Worm (Caenorhabditis elegans) whole organism, L3 larva: Measurements from ENCODE around the gene K08B12.1.

Experiments used
- R02D3.7 ChIP-seq: fragments of 150-350 bp; optimal IDR thresholded peaks from 2 replicates; lab custom pipeline; 2014; ENCODE audit warnings: missing biosample characterization, missing genetic modification characterization
- ZK546.5 ChIP-seq: sonication (generic microtip); optimal IDR thresholded peaks from 2 replicates; lab custom pipeline; 2017; ENCODE audit warnings: missing biosample characterization, missing genetic modification characterization
- aly-2 ChIP-seq: fragments of 150-350 bp; optimal IDR thresholded peaks from 2 replicates; lab custom pipeline; 2014; ENCODE audit warnings: missing biosample characterization, missing genetic modification characterization
- ama-1 ChIP-seq: fragments of 150-350 bp; optimal IDR thresholded peaks from 2 replicates; lab custom pipeline; 2018
- ceh-16 ChIP-seq: sonication (generic microtip); optimal IDR thresholded peaks from 2 replicates; lab custom pipeline; 2017; ENCODE audit warnings: missing biosample characterization, missing genetic modification characterization
- ceh-28 ChIP-seq: fragments of 150-350 bp; optimal IDR thresholded peaks from 2 replicates; lab custom pipeline; 2014; ENCODE audit warnings: missing biosample characterization, missing genetic modification reagents, missing genetic modification characterization
- ceh-82 ChIP-seq: fragments of 150-350 bp; optimal IDR thresholded peaks from 2 replicates; lab custom pipeline; 2014; ENCODE audit warnings: missing biosample characterization, missing genetic modification characterization
- ceh-9 ChIP-seq: sonication (generic microtip); optimal IDR thresholded peaks from 2 replicates; lab custom pipeline; 2018; ENCODE audit warnings: missing biosample characterization, missing genetic modification characterization
- daf-12 ChIP-seq: fragments of 150-350 bp; optimal IDR thresholded peaks from 2 replicates; lab custom pipeline; 2014; ENCODE audit warnings: missing biosample characterization, missing genetic modification reagents, missing genetic modification characterization
- egl-27 ChIP-seq: sonication (generic microtip); optimal IDR thresholded peaks from 4 replicates; lab custom pipeline; 2017; ENCODE audit warnings: missing biosample characterization, missing genetic modification reagents, missing genetic modification characterization
- egl-5 ChIP-seq: fragments of 150-350 bp; optimal IDR thresholded peaks from 2 replicates; lab custom pipeline; 2017; ENCODE audit warnings: missing biosample characterization, missing genetic modification reagents, missing genetic modification characterization, inconsistent platforms
- elt-1 ChIP-seq: fragments of 150-350 bp; optimal IDR thresholded peaks from 2 replicates; lab custom pipeline; 2014; ENCODE audit warnings: missing biosample characterization, missing genetic modification characterization
- elt-2 ChIP-seq: sonication (generic microtip); optimal IDR thresholded peaks from 2 replicates; lab custom pipeline; 2016; ENCODE audit warnings: missing genetic modification reagents, mild to moderate bottlenecking, missing genetic modification characterization, missing compliant biosample characterization
- elt-3 ChIP-seq, 3 experiments: fragments of 150-350 bp in 1 of 3; sonication (generic microtip) in 2 of 3; optimal IDR thresholded peaks; 2 replicates in 2 of 3; 4 replicates in 1 of 3; lab custom pipeline; 2014 to 2017; ENCODE audit warnings: missing biosample characterization in 3 of 3, missing genetic modification characterization in 3 of 3
- eor-1 ChIP-seq, 2 experiments: fragments of 150-350 bp; optimal IDR thresholded peaks; 2 replicates each; lab custom pipeline; 2014 to 2018; ENCODE audit warnings: missing biosample characterization in 2 of 2, missing genetic modification characterization in 2 of 2
- fkh-10 ChIP-seq: sonication (generic microtip); optimal IDR thresholded peaks from 2 replicates; lab custom pipeline; 2017; ENCODE audit warnings: missing biosample characterization, missing genetic modification reagents, missing genetic modification characterization
- fkh-2 ChIP-seq: fragments of 150-350 bp; optimal IDR thresholded peaks from 2 replicates; lab custom pipeline; 2014; ENCODE audit warnings: missing biosample characterization, missing genetic modification reagents, missing genetic modification characterization
- fos-1 ChIP-seq: fragments of 150-350 bp; optimal IDR thresholded peaks from 2 replicates; lab custom pipeline; 2014; ENCODE audit warnings: missing biosample characterization, missing genetic modification characterization
- hmg-11 ChIP-seq: sonication (generic microtip); optimal IDR thresholded peaks from 2 replicates; lab custom pipeline; 2016; ENCODE audit warnings: missing genetic modification characterization, missing compliant biosample characterization
- jun-1 ChIP-seq: fragments of 150-350 bp; optimal IDR thresholded peaks from 2 replicates; lab custom pipeline; 2014; ENCODE audit warnings: missing biosample characterization, missing genetic modification reagents, missing genetic modification characterization
- lin-15B ChIP-seq: fragments of 150-350 bp; optimal IDR thresholded peaks from 2 replicates; lab custom pipeline; 2014; ENCODE audit warnings: missing biosample characterization, missing genetic modification characterization
- lin-39 ChIP-seq: fragments of 150-350 bp; optimal IDR thresholded peaks from 2 replicates; lab custom pipeline; 2018; ENCODE audit warnings: missing biosample characterization, missing genetic modification reagents, missing genetic modification characterization
- lsy-12 ChIP-seq: sonication (generic microtip); optimal IDR thresholded peaks from 2 replicates; lab custom pipeline; 2016; ENCODE audit warnings: mild to moderate bottlenecking, missing genetic modification characterization, missing compliant biosample characterization
- mdl-1 ChIP-seq: fragments of 150-350 bp; optimal IDR thresholded peaks from 2 replicates; lab custom pipeline; 2014; ENCODE audit warnings: missing biosample characterization, missing genetic modification characterization
- mml-1 ChIP-seq: fragments of 150-350 bp; sonication (generic microtip); optimal IDR thresholded peaks from 3 replicates; lab custom pipeline; 2014; ENCODE audit warnings: missing biosample characterization, missing genetic modification characterization
- nfya-1 ChIP-seq: sonication (generic microtip); optimal IDR thresholded peaks from 2 replicates; lab custom pipeline; 2017; ENCODE audit warnings: missing genetic modification characterization, mild to moderate bottlenecking, missing compliant biosample characterization, antibody characterized with exemption, moderate library complexity; ENCODE audit not compliant: insufficient read depth
- nhr-11 ChIP-seq: fragments of 150-350 bp; optimal IDR thresholded peaks from 2 replicates; lab custom pipeline; 2014; ENCODE audit warnings: missing biosample characterization, missing genetic modification characterization
- nhr-12 ChIP-seq: fragments of 150-350 bp; optimal IDR thresholded peaks from 2 replicates; lab custom pipeline; 2014; ENCODE audit warnings: missing biosample characterization, missing genetic modification characterization
- nhr-23 ChIP-seq: fragments of 150-350 bp; optimal IDR thresholded peaks from 2 replicates; lab custom pipeline; 2014; ENCODE audit warnings: missing biosample characterization, missing genetic modification reagents, missing genetic modification characterization
- nhr-237 ChIP-seq: fragments of 150-350 bp; optimal IDR thresholded peaks from 2 replicates; lab custom pipeline; 2014; ENCODE audit warnings: missing biosample characterization, missing genetic modification characterization
- nhr-25 ChIP-seq: sonication (generic microtip); optimal IDR thresholded peaks from 2 replicates; lab custom pipeline; 2017; ENCODE audit warnings: missing biosample characterization, missing genetic modification characterization
- nhr-28 ChIP-seq: fragments of 150-350 bp; optimal IDR thresholded peaks from 2 replicates; lab custom pipeline; 2014; ENCODE audit warnings: missing biosample characterization, missing genetic modification characterization
- nhr-43 ChIP-seq: sonication (generic microtip); optimal IDR thresholded peaks from 2 replicates; lab custom pipeline; 2016; ENCODE audit warnings: mild to moderate bottlenecking, missing genetic modification characterization, missing compliant biosample characterization; ENCODE audit not compliant: poor library complexity, severe bottlenecking
- nhr-67 ChIP-seq: fragments of 150-350 bp; optimal IDR thresholded peaks from 2 replicates; lab custom pipeline; 2014; ENCODE audit warnings: missing biosample characterization, missing genetic modification characterization
- nhr-76 ChIP-seq: fragments of 150-350 bp; sonication (generic microtip); optimal IDR thresholded peaks from 5 replicates; lab custom pipeline; 2014; ENCODE audit warnings: missing biosample characterization, missing genetic modification characterization
- nhr-77 ChIP-seq: fragments of 150-350 bp; optimal IDR thresholded peaks from 2 replicates; lab custom pipeline; 2014; ENCODE audit warnings: missing biosample characterization, missing genetic modification characterization
- pha-4 ChIP-seq: fragments of 150-350 bp; optimal IDR thresholded peaks from 2 replicates; lab custom pipeline; 2014; ENCODE audit warnings: missing biosample characterization, missing genetic modification reagents, missing genetic modification characterization
- pqm-1 ChIP-seq: fragments of 150-350 bp; optimal IDR thresholded peaks from 2 replicates; lab custom pipeline; 2017; ENCODE audit warnings: missing biosample characterization, missing genetic modification characterization, inconsistent platforms
- sea-2 ChIP-seq: fragments of 150-350 bp; sonication (generic microtip); optimal IDR thresholded peaks from 4 replicates; lab custom pipeline; 2014; ENCODE audit warnings: missing biosample characterization, missing genetic modification reagents, missing genetic modification characterization
- skn-1 ChIP-seq: fragments of 150-350 bp; optimal IDR thresholded peaks from 2 replicates; lab custom pipeline; 2014; ENCODE audit warnings: missing biosample characterization, missing genetic modification characterization
- snpc-4 ChIP-seq: fragments of 150-350 bp; optimal IDR thresholded peaks from 2 replicates; lab custom pipeline; 2014; ENCODE audit warnings: missing biosample characterization, missing genetic modification characterization
- tbx-2 ChIP-seq: sonication (generic microtip); optimal IDR thresholded peaks from 2 replicates; lab custom pipeline; 2016; ENCODE audit warnings: mild to moderate bottlenecking, missing genetic modification characterization, missing compliant biosample characterization
- unc-39 ChIP-seq: sonication (generic microtip); optimal IDR thresholded peaks from 4 replicates; lab custom pipeline; 2017; ENCODE audit warnings: missing biosample characterization, missing genetic modification characterization
- unc-62 ChIP-seq: fragments of 150-350 bp; sonication (generic microtip); optimal IDR thresholded peaks from 4 replicates; lab custom pipeline; 2014; ENCODE audit warnings: missing biosample characterization, missing genetic modification reagents, missing genetic modification characterization
- zag-1 ChIP-seq: fragments of 150-350 bp; optimal IDR thresholded peaks from 2 replicates; lab custom pipeline; 2014; ENCODE audit warnings: missing biosample characterization, missing genetic modification characterization
- ztf-11 ChIP-seq: fragments of 150-350 bp; optimal IDR thresholded peaks from 2 replicates; lab custom pipeline; 2014; ENCODE audit warnings: missing biosample characterization, missing genetic modification characterization
- ztf-4 ChIP-seq: fragments of 150-350 bp; optimal IDR thresholded peaks from 2 replicates; lab custom pipeline; 2014; ENCODE audit warnings: missing biosample characterization, missing genetic modification characterization

K08B12.1 gene

DNA sequence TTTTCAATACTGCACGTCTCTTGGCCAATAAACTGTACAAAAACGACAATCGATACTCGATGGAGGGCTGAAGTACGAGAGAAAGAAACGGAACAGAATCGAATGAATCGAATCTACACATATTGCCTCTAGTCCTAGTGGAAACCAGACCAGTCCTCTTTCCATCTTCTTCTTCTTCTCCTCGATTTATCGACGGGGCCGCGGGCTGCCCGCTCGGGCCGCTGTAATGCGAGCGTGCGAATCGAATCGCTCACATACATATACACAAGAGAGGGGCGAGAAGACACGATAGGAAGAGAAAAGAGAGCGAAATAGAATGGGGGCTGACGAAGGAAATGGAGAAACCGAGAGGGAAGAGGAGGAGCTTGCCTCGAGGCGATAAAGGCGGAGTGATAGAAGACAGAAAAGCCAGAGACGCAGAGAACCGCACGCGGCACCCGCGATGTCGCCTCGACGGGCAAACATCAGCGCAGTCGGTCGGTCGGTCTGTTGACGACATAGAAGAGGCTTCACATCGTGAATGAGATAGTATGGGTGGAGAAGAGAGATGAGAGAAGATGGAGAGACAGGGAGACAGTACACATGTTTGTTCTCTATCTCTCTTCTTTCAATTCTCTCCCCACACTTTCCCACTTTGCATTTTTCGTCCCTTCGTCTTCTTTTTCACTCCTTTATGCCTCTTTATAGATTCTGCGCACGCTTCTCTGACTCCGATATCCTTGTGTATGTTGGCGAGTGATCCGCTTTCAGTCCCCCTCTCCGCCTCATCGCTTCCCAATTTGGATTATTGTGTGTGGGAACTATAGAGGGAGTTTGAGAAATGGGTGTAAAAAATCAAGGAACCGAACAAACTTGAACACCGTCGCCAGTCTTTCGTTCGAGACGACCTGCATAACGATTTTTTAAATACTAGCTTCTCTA lies 31.6 kb upstream of the K08B12.1 start:
- TF ChIP-seq mml-1 (tag; lab: Kevin White, UChicago), result no peak
- TF ChIP-seq ztf-4 (tag; lab: Kevin White, UChicago), result peak; percentile 84
- peak; percentile 96 for TF ChIP-seq lsy-12 (tag; lab: Kevin White, UChicago)
- TF ChIP-seq lin-15B (tag; lab: Kevin White, UChicago), result peak; percentile 24
- peak; percentile 86 for TF ChIP-seq elt-2 (tag; lab: Kevin White, UChicago)
- TF ChIP-seq nhr-25 (tag; lab: Kevin White, UChicago), result peak; percentile 73
- TF ChIP-seq eor-1 (tag; optimal IDR thresholded peaks at IDR 0.05; lab: Kevin White, UChicago), result no peak
- TF ChIP-seq nhr-43 (tag; lab: Kevin White, UChicago), result peak; percentile 91
- TF ChIP-seq pha-4 (tag; lab: Kevin White, UChicago), result peak; percentile 97
- TF ChIP-seq ceh-16 (tag; lab: Kevin White, UChicago), result peak; percentile 27
- peak; percentile 71 for TF ChIP-seq R02D3.7 (tag; lab: Kevin White, UChicago)
- no peak for TF ChIP-seq nhr-28
- no peak for TF ChIP-seq ZK546.5 (tag; lab: Kevin White, UChicago)
- TF ChIP-seq skn-1 (tag; lab: Kevin White, UChicago), result peak; percentile 22
- peak; percentile 97 for TF ChIP-seq hmg-11 (tag; lab: Kevin White, UChicago)
- peak; percentile 90 for TF ChIP-seq tbx-2 (tag; lab: Kevin White, UChicago)
- TF ChIP-seq ceh-28, result peak; percentile 62
- no peak for TF ChIP-seq aly-2
- peak; percentile 95 for TF ChIP-seq mdl-1
- peak; percentile 91 for TF ChIP-seq nfya-1 (tag; lab: Kevin White, UChicago)
- no peak for TF ChIP-seq sea-2 (GFP tag; lab: Kevin White, UChicago)
- no peak for TF ChIP-seq unc-39
- peak; percentile 93 for TF ChIP-seq pqm-1
- peak; percentile 59 for TF ChIP-seq ceh-82 (tag; lab: Kevin White, UChicago)
- TF ChIP-seq ceh-9 (tag; lab: Kevin White, UChicago), result no peak
- peak; percentile 96 for TF ChIP-seq lin-39 (tag; lab: Kevin White, UChicago)
- no peak for TF ChIP-seq ztf-11 (tag; lab: Kevin White, UChicago)
- TF ChIP-seq daf-12 (tag; lab: Kevin White, UChicago), result no peak
- TF ChIP-seq elt-3 (tag; optimal IDR thresholded peaks at IDR 0.05; lab: Kevin White, UChicago), result peak in 1 of 3 experiments; percentile 20
- peak; percentile 66 for TF ChIP-seq snpc-4 (tag; lab: Kevin White, UChicago)
- TF ChIP-seq ama-1 (lab: Kevin White, UChicago), result peak; percentile 99
- peak; percentile 86 for TF ChIP-seq elt-1 (tag; lab: Kevin White, UChicago)
- TF ChIP-seq nhr-11 (tag; lab: Kevin White, UChicago), result peak; percentile 93
- peak; percentile 96 for TF ChIP-seq jun-1 (tag; lab: Kevin White, UChicago)
- peak; percentile 85 for TF ChIP-seq zag-1 (tag; lab: Kevin White, UChicago)
- no peak for TF ChIP-seq egl-27 (tag; lab: Kevin White, UChicago)
- TF ChIP-seq nhr-76 (tag; lab: Kevin White, UChicago), result no peak
- no peak for TF ChIP-seq nhr-77 (tag; lab: Kevin White, UChicago)
- no peak for TF ChIP-seq fkh-2
- TF ChIP-seq nhr-237 (tag; lab: Kevin White, UChicago), result no peak
- peak; percentile 83 for TF ChIP-seq fkh-10 (GFP tag; lab: Kevin White, UChicago)
- no peak for TF ChIP-seq nhr-67 (tag; lab: Kevin White, UChicago)
- TF ChIP-seq fos-1 (tag; lab: Kevin White, UChicago), result no peak
- peak; percentile 75 for TF ChIP-seq unc-62 (GFP tag; lab: Kevin White, UChicago)
- peak; percentile 92 for TF ChIP-seq nhr-23 (tag; lab: Kevin White, UChicago)
- peak; percentile 59 for TF ChIP-seq egl-5
- TF ChIP-seq nhr-12, result no peak
